Worm (Caenorhabditis elegans): ENCODE results near the gene nhr-10.

nhr-10 gene

DNA sequence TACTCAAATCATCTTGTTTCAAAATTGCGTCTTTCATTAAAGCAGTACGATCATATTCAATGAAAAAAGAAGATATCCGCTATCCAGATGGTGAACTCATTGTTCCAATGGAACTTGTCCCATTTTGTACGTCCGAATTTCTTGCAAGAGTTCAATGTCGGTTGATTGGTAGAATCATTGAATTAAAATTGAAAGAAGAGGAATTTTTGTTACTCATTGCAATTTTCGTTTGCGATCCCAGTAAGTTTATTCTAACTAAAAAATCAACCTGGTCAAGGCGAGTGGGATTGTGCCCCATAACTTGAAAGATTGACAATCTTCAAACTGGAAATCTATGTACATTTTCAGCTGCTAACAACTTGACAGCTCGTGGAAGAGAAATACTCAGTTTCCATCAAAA is 18.8 kb downstream of the nhr-10 start:
- TF ChIP-seq T23F11.4 (GFP tag; optimal IDR thresholded peaks at IDR 0.05) = no peak
- TF ChIP-seq ceh-22 (tag; optimal IDR thresholded peaks at IDR 0.05) = no peak
- TF ChIP-seq hlh-6 (tag; optimal IDR thresholded peaks at IDR 0.05) = no peak
- no peak for TF ChIP-seq pha-2 (tag; optimal IDR thresholded peaks at IDR 0.05)
- TF ChIP-seq tbx-2 (tag; optimal IDR thresholded peaks at IDR 0.05) = no peak
- TF ChIP-seq fax-1 (tag; optimal IDR thresholded peaks at IDR 0.05) = no peak
- TF ChIP-seq hlh-15 (tag; optimal IDR thresholded peaks at IDR 0.05) = no peak
- TF ChIP-seq nhr-232 (tag; optimal IDR thresholded peaks at IDR 0.05) = no peak
- no peak for TF ChIP-seq pqm-1 (tag; optimal IDR thresholded peaks at IDR 0.05)
- TF ChIP-seq Y22D7AL.16 (tag; optimal IDR thresholded peaks at IDR 0.05) = no peak
- no peak for TF ChIP-seq madf-2 (tag; optimal IDR thresholded peaks at IDR 0.05)

DNA sequence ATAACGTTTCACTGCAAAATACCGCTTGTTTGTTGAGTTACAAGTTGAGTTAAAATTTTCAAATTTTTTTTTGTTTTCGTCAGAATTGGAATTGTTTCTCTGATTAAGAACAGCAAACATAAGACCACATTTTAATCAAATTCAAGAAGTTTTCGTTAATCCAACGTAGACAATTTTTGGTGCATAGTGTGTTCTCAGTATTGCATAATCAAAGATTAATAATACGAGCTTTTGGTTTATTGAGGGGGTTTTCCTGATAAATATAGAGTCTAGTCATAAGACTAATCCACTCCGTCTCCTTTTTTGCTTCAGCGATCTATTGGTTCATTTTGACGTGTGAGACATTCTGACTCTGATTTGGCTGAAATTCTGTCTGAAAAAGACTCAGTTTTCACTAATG is 20.1 kb downstream of the nhr-10 start, which contains the start of gene nhr-9:
TSS of gene nhr-9 (plus strand) at position 307 of the 400 bp plus-strand sequence.
- TF ChIP-seq pros-1 (tag; optimal IDR thresholded peaks at IDR 0.05) (no peak), ztf-16 (tag; optimal IDR thresholded peaks at IDR 0.05) (no peak), pat-9 (tag; optimal IDR thresholded peaks at IDR 0.05) (no peak), ceh-6 (GFP tag; optimal IDR thresholded peaks at IDR 0.05) (no peak), gmeb-2 (tag; optimal IDR thresholded peaks at IDR 0.05) (no peak), ceh-48 (tag; optimal IDR thresholded peaks at IDR 0.05) (no peak), sox-4 (tag; optimal IDR thresholded peaks at IDR 0.05) (no peak), tbx-7 (tag; optimal IDR thresholded peaks at IDR 0.05) (no peak), hlh-30 (tag; optimal IDR thresholded peaks at IDR 0.05; ENCODE audit: insufficient read depth) (no peak), mec-3 (tag; optimal IDR thresholded peaks at IDR 0.05; ENCODE audit: borderline replicate concordance) (no peak), ahr-1 (tag; optimal IDR thresholded peaks at IDR 0.05) (no peak), pha-4 (tag; optimal IDR thresholded peaks at IDR 0.05) (no peak), hlh-6 (tag; optimal IDR thresholded peaks at IDR 0.05) (no peak), T23F11.4 (GFP tag; optimal IDR thresholded peaks at IDR 0.05) (no peak), elt-4 (tag; optimal IDR thresholded peaks at IDR 0.05) (no peak), ceh-2 (tag; optimal IDR thresholded peaks at IDR 0.05) (no peak), ama-1 (optimal IDR thresholded peaks at IDR 0.05) (no peak), syd-9 (tag; optimal IDR thresholded peaks at IDR 0.05) (no peak), unc-86 (tag; optimal IDR thresholded peaks at IDR 0.05) (no peak), ceh-22 (tag; optimal IDR thresholded peaks at IDR 0.05) (no peak)

ce11 chrIII:7091042-7091441 is 24.2 kb downstream of the nhr-10 start, which contains the start of gene ZK418.2:
TSS of gene ZK418.2 (plus strand) at chrIII:7091342.
- TF ChIP-seq Y22D7AL.16 (tag; optimal IDR thresholded peaks at IDR 0.05) (no peak), che-1 (tag; optimal IDR thresholded peaks at IDR 0.05) (no peak), ceh-31 (tag; optimal IDR thresholded peaks at IDR 0.05) (no peak), lim-6 (tag; optimal IDR thresholded peaks at IDR 0.05) (no peak), C38D4.7 (GFP tag; optimal IDR thresholded peaks at IDR 0.05) (no peak), K02D7.2 (tag; optimal IDR thresholded peaks at IDR 0.05) (no peak), ceh-48 (tag; optimal IDR thresholded peaks at IDR 0.05) (no peak), elt-2 (tag; optimal IDR thresholded peaks at IDR 0.05) (no peak), madf-2 (tag; optimal IDR thresholded peaks at IDR 0.05) (no peak)

- no peak for TF ChIP-seq elt-4 (tag; optimal IDR thresholded peaks at IDR 0.05)
- no peak for TF ChIP-seq unc-42 (tag; optimal IDR thresholded peaks at IDR 0.05)
- no peak for TF ChIP-seq ceh-24 (tag; optimal IDR thresholded peaks at IDR 0.05)
- TF ChIP-seq madf-2 (tag; optimal IDR thresholded peaks at IDR 0.05) = no peak
- no peak for TF ChIP-seq ceh-30 (tag; optimal IDR thresholded peaks at IDR 0.05)
- no peak for TF ChIP-seq sox-2 (GFP tag; IDR thresholded peaks at IDR 0.05)
- no peak for TF ChIP-seq ceh-19 (GFP tag; optimal IDR thresholded peaks at IDR 0.05)
- TF ChIP-seq K02D7.2 (tag; optimal IDR thresholded peaks at IDR 0.05) = no peak
- no peak for TF ChIP-seq pha-2 (tag; optimal IDR thresholded peaks at IDR 0.05)
These were observed 24.7 kb downstream of the nhr-10 start, which contains the start of gene ZK418.10 for ce11 chrIII:7090545-7090944. TSS of gene ZK418.10 (minus strand) at chrIII:7090692.
